Worm (Caenorhabditis elegans) whole organism, L2 larva: ENCODE measurements around the gene ver-3.

ENCODE experiments used
- lin-39 ChIP-seq: fragments of 150-350 bp; optimal IDR thresholded peaks from 2 replicates; lab custom pipeline; 2014; ENCODE audit warnings: missing biosample characterization, missing genetic modification reagents, missing genetic modification characterization
- nhr-11 ChIP-seq: fragments of 150-350 bp; optimal IDR thresholded peaks from 2 replicates; lab custom pipeline; 2014; ENCODE audit warnings: missing biosample characterization, missing genetic modification characterization
- unc-62 ChIP-seq: fragments of 150-350 bp; optimal IDR thresholded peaks from 2 replicates; lab custom pipeline; 2014; ENCODE audit warnings: missing biosample characterization, missing genetic modification reagents, missing genetic modification characterization
- zag-1 ChIP-seq: fragments of 150-350 bp; optimal IDR thresholded peaks from 2 replicates; lab custom pipeline; 2014; ENCODE audit warnings: missing biosample characterization, missing genetic modification characterization
- ztf-4 ChIP-seq: fragments of 150-350 bp; optimal IDR thresholded peaks from 2 replicates; lab custom pipeline; 2014; ENCODE audit warnings: missing biosample characterization, missing genetic modification characterization

ce11 chrX:10976447-10977196 lies 15.7 kb upstream of the ver-3 start:
- TF ChIP-seq nhr-11, result no peak
- no peak for TF ChIP-seq unc-62 (GFP tag; lab: Kevin White, UChicago)
- TF ChIP-seq lin-39 (tag; lab: Kevin White, UChicago), result no peak
- no peak for TF ChIP-seq ztf-4 (tag; lab: Kevin White, UChicago)
- TF ChIP-seq zag-1 (tag; lab: Kevin White, UChicago), result no peak
